Worm (Caenorhabditis elegans): ENCODE results near the gene Y43C5A.3.

Y43C5A.3 gene

ce11 chrIV:10273781-10274313, at the start of gene Y43C5A.3:
Y43C5A.3 (plus strand) TSS chrIV:10274036.
- TF ChIP-seq pes-1 (GFP tag; IDR thresholded peaks at IDR 0.05), result no peak
- TF ChIP-seq hmbx-1 (tag; optimal IDR thresholded peaks at IDR 0.05), result no peak
- no peak for TF ChIP-seq B0310.2 (tag; optimal IDR thresholded peaks at IDR 0.05)
- no peak for TF ChIP-seq tra-4 (tag; optimal IDR thresholded peaks at IDR 0.05)
- TF ChIP-seq ceh-13 (GFP tag; optimal IDR thresholded peaks at IDR 0.05), result no peak
- TF ChIP-seq flt-1 (GFP tag; IDR thresholded peaks at IDR 0.05), result no peak
- TF ChIP-seq sea-1 (GFP tag; conservative IDR thresholded peaks at IDR 0.05), result no peak
- TF ChIP-seq ceh-36 (tag; optimal IDR thresholded peaks at IDR 0.05), result no peak
- no peak for TF ChIP-seq ets-7 (tag; optimal IDR thresholded peaks at IDR 0.05)
- no peak for TF ChIP-seq ama-1 (optimal IDR thresholded peaks at IDR 0.05)
- no peak for TF ChIP-seq hnd-1 (tag; optimal IDR thresholded peaks at IDR 0.05)
- no peak for TF ChIP-seq tbx-37 (GFP tag; conservative IDR thresholded peaks at IDR 0.05)
- no peak for TF ChIP-seq tbx-11 (GFP tag; IDR thresholded peaks at IDR 0.05)
- no peak for TF ChIP-seq hmg-4 (GFP tag; optimal IDR thresholded peaks at IDR 0.05)
- TF ChIP-seq aly-1 (tag; optimal IDR thresholded peaks at IDR 0.05), result no peak
- TF ChIP-seq F13C5.2 (tag; optimal IDR thresholded peaks at IDR 0.05), result no peak

- TF ChIP-seq ceh-36 (tag; optimal IDR thresholded peaks at IDR 0.05), result no peak
- TF ChIP-seq ama-1 (optimal IDR thresholded peaks at IDR 0.05), result no peak
- no peak for TF ChIP-seq tra-4 (tag; optimal IDR thresholded peaks at IDR 0.05)
- no peak for TF ChIP-seq hmbx-1 (tag; optimal IDR thresholded peaks at IDR 0.05)
- TF ChIP-seq tbx-37 (GFP tag; conservative IDR thresholded peaks at IDR 0.05), result no peak
- TF ChIP-seq hnd-1 (tag; optimal IDR thresholded peaks at IDR 0.05), result no peak
Measured at ce11 chrIV:10227534-10227933, 46.3 kb upstream of the Y43C5A.3 start, which contains the start of gene F01G10.6. F01G10.6 (minus strand) TSS chrIV:10227634.

ce11 chrIV:10230971-10231370, 42.9 kb upstream of the Y43C5A.3 start, which contains the start of gene F01G10.5:
F01G10.5 (minus strand) TSS chrIV:10231071.
- no peak for TF ChIP-seq sea-1 (GFP tag; conservative IDR thresholded peaks at IDR 0.05)
- no peak for TF ChIP-seq pes-1 (GFP tag; IDR thresholded peaks at IDR 0.05)
- TF ChIP-seq flt-1 (GFP tag; IDR thresholded peaks at IDR 0.05), result no peak
- TF ChIP-seq scrt-1 (GFP tag; IDR thresholded peaks at IDR 0.05), result no peak
- TF ChIP-seq hmbx-1 (tag; optimal IDR thresholded peaks at IDR 0.05), result no peak
- TF ChIP-seq hnd-1 (tag; optimal IDR thresholded peaks at IDR 0.05), result no peak
- no peak for TF ChIP-seq B0310.2 (tag; optimal IDR thresholded peaks at IDR 0.05)
- TF ChIP-seq tra-4 (tag; optimal IDR thresholded peaks at IDR 0.05), result no peak
- no peak for TF ChIP-seq ceh-13 (GFP tag; optimal IDR thresholded peaks at IDR 0.05)
- no peak for TF ChIP-seq ama-1 (optimal IDR thresholded peaks at IDR 0.05)
- no peak for TF ChIP-seq tbx-37 (GFP tag; conservative IDR thresholded peaks at IDR 0.05)
- no peak for TF ChIP-seq aly-1 (tag; optimal IDR thresholded peaks at IDR 0.05)
- TF ChIP-seq ceh-36 (tag; optimal IDR thresholded peaks at IDR 0.05), result no peak
- no peak for TF ChIP-seq hmg-4 (GFP tag; optimal IDR thresholded peaks at IDR 0.05)
- no peak for TF ChIP-seq ets-7 (tag; optimal IDR thresholded peaks at IDR 0.05)
- no peak for TF ChIP-seq tbx-11 (GFP tag; IDR thresholded peaks at IDR 0.05)
- no peak for TF ChIP-seq F13C5.2 (tag; optimal IDR thresholded peaks at IDR 0.05)

ce11 chrIV:10232456-10232855, 41.4 kb upstream of the Y43C5A.3 start, which contains the start of gene F01G10.4:
F01G10.4 (minus strand) TSS chrIV:10232556.
- TF ChIP-seq aly-1 (tag; optimal IDR thresholded peaks at IDR 0.05) (no peak), B0310.2 (tag; optimal IDR thresholded peaks at IDR 0.05) (no peak), tbx-11 (GFP tag; IDR thresholded peaks at IDR 0.05) (no peak)

- TF ChIP-seq ceh-36 (tag; optimal IDR thresholded peaks at IDR 0.05), result no peak
- no peak for TF ChIP-seq hmbx-1 (tag; optimal IDR thresholded peaks at IDR 0.05)
- TF ChIP-seq pes-1 (GFP tag; IDR thresholded peaks at IDR 0.05), result no peak
- TF ChIP-seq tbx-37 (GFP tag; conservative IDR thresholded peaks at IDR 0.05), result no peak
- TF ChIP-seq tbx-11 (GFP tag; IDR thresholded peaks at IDR 0.05), result no peak
- TF ChIP-seq ama-1 (optimal IDR thresholded peaks at IDR 0.05), result no peak
- no peak for TF ChIP-seq aly-1 (tag; optimal IDR thresholded peaks at IDR 0.05)
- no peak for TF ChIP-seq ceh-13 (GFP tag; optimal IDR thresholded peaks at IDR 0.05)
- no peak for TF ChIP-seq B0310.2 (tag; optimal IDR thresholded peaks at IDR 0.05)
- TF ChIP-seq F13C5.2 (tag; optimal IDR thresholded peaks at IDR 0.05), result no peak
- no peak for TF ChIP-seq flt-1 (GFP tag; IDR thresholded peaks at IDR 0.05)
- TF ChIP-seq hmg-4 (GFP tag; optimal IDR thresholded peaks at IDR 0.05), result no peak
- no peak for TF ChIP-seq ets-7 (tag; optimal IDR thresholded peaks at IDR 0.05)
- no peak for TF ChIP-seq sea-1 (GFP tag; conservative IDR thresholded peaks at IDR 0.05)
- no peak for TF ChIP-seq hnd-1 (tag; optimal IDR thresholded peaks at IDR 0.05)
Measured at ce11 chrIV:10235279-10235829, 38.5 kb upstream of the Y43C5A.3 start, which contains the start of gene ech-9. ech-9 (minus strand) TSS chrIV:10235329.

- TF ChIP-seq aly-1 (tag; optimal IDR thresholded peaks at IDR 0.05) (no peak), ceh-36 (tag; optimal IDR thresholded peaks at IDR 0.05) (no peak), ceh-13 (GFP tag; optimal IDR thresholded peaks at IDR 0.05) (no peak), ets-7 (tag; optimal IDR thresholded peaks at IDR 0.05) (no peak), scrt-1 (GFP tag; IDR thresholded peaks at IDR 0.05) (no peak), F13C5.2 (tag; optimal IDR thresholded peaks at IDR 0.05) (no peak)
Measured at ce11 chrIV:10236106-10236505, 37.7 kb upstream of the Y43C5A.3 start.

- TF ChIP-seq tbx-11 (GFP tag; IDR thresholded peaks at IDR 0.05) (no peak), hnd-1 (tag; optimal IDR thresholded peaks at IDR 0.05) (no peak), tra-4 (tag; optimal IDR thresholded peaks at IDR 0.05) (no peak)
Measured at ce11 chrIV:10239045-10239444, 34.8 kb upstream of the Y43C5A.3 start, which contains the start of gene ech-8. ech-8 (minus strand) TSS chrIV:10239176.

- TF ChIP-seq tbx-37 (GFP tag; conservative IDR thresholded peaks at IDR 0.05), result no peak
- TF ChIP-seq tra-4 (tag; optimal IDR thresholded peaks at IDR 0.05), result no peak
- no peak for TF ChIP-seq B0310.2 (tag; optimal IDR thresholded peaks at IDR 0.05)
- no peak for TF ChIP-seq flt-1 (GFP tag; IDR thresholded peaks at IDR 0.05)
- TF ChIP-seq ceh-13 (GFP tag; optimal IDR thresholded peaks at IDR 0.05), result no peak
- no peak for TF ChIP-seq ets-7 (tag; optimal IDR thresholded peaks at IDR 0.05)
- TF ChIP-seq hmbx-1 (tag; optimal IDR thresholded peaks at IDR 0.05), result no peak
- no peak for TF ChIP-seq scrt-1 (GFP tag; IDR thresholded peaks at IDR 0.05)
- TF ChIP-seq hnd-1 (tag; optimal IDR thresholded peaks at IDR 0.05), result no peak
- no peak for TF ChIP-seq sea-1 (GFP tag; conservative IDR thresholded peaks at IDR 0.05)
- no peak for TF ChIP-seq aly-1 (tag; optimal IDR thresholded peaks at IDR 0.05)
- TF ChIP-seq F13C5.2 (tag; optimal IDR thresholded peaks at IDR 0.05), result no peak
Measured at ce11 chrIV:10241659-10242058, 32.2 kb upstream of the Y43C5A.3 start, which contains the start of gene lipl-7. lipl-7 (minus strand) TSS chrIV:10241823.
